Fruit fly (Drosophila melanogaster) whole organism, embryonic: ENCODE measurements around the gene Rab39.

Experiments
- Atf-2 ChIP-seq: fragments of 200-800 bp; sonication (Bioruptor generic); optimal IDR thresholded peaks from 2 replicates; lab custom pipeline; 2016; ENCODE audit warnings: missing biosample characterization, missing genetic modification characterization
- Atf6 ChIP-seq: fragments of 200-800 bp; sonication (Bioruptor generic); IDR thresholded peaks from 2 replicates; pipeline ENCODE4 v1.3.6; 2022; ENCODE audit warnings: missing biosample characterization, missing genetic modification characterization
- C15 ChIP-seq: fragments of 200-800 bp; sonication (Bioruptor generic); IDR thresholded peaks from 3 replicates; pipeline ENCODE4 v1.3.6; 2022; ENCODE audit warnings: missing biosample characterization, missing genetic modification characterization
- CG1024 ChIP-seq: fragments of 200-800 bp; sonication (Bioruptor generic); IDR thresholded peaks from 2 replicates; pipeline ENCODE4 v1.3.6; 2022; ENCODE audit warnings: missing biosample characterization, missing genetic modification characterization
- CG11504 ChIP-seq: fragments of 200-800 bp; sonication (Bioruptor generic); optimal IDR thresholded peaks from 3 replicates; lab custom pipeline; 2019; ENCODE audit warnings: missing biosample characterization, mild to moderate bottlenecking, missing genetic modification characterization, moderate library complexity
- CG13287 ChIP-seq: fragments of 200-800 bp; sonication (Bioruptor generic); IDR thresholded peaks from 2 replicates; pipeline ENCODE4 v1.3.6; 2022; ENCODE audit warnings: missing biosample characterization, missing genetic modification characterization; ENCODE audit not compliant: partially characterized antibody
- CG1529 ChIP-seq: fragments of 200-800 bp; sonication (Bioruptor generic); optimal IDR thresholded peaks from 3 replicates; lab custom pipeline; 2018; ENCODE audit warnings: missing biosample characterization, missing genetic modification characterization
- CG15601 ChIP-seq: fragments of 200-800 bp; sonication (Bioruptor generic); optimal IDR thresholded peaks from 3 replicates; lab custom pipeline; 2019; ENCODE audit warnings: missing biosample characterization, mild to moderate bottlenecking, missing genetic modification characterization, moderate library complexity
- CG1647 ChIP-seq: fragments of 200-800 bp; sonication (Bioruptor generic); optimal IDR thresholded peaks from 3 replicates; lab custom pipeline; 2016; ENCODE audit warnings: missing biosample characterization, missing genetic modification characterization
- CG17912 ChIP-seq: fragments of 200-800 bp; sonication (Bioruptor generic); optimal IDR thresholded peaks from 2 replicates; lab custom pipeline; 2018; ENCODE audit warnings: missing biosample characterization, mild to moderate bottlenecking, missing genetic modification characterization
- CG18764 ChIP-seq: fragments of 200-800 bp; sonication (Bioruptor generic); optimal IDR thresholded peaks from 3 replicates; lab custom pipeline; 2016; ENCODE audit warnings: missing biosample characterization, missing genetic modification characterization
- CG3163 ChIP-seq: fragments of 200-800 bp; sonication (Bioruptor generic); optimal IDR thresholded peaks from 3 replicates; lab custom pipeline; 2016; ENCODE audit warnings: missing biosample characterization, missing genetic modification characterization
- CG3281 ChIP-seq: fragments of 200-800 bp; sonication (Bioruptor generic); optimal IDR thresholded peaks from 3 replicates; lab custom pipeline; 2017; ENCODE audit warnings: missing biosample characterization, mild to moderate bottlenecking, missing genetic modification characterization
- CG33213 ChIP-seq: fragments of 200-800 bp; sonication (Bioruptor generic); optimal IDR thresholded peaks from 3 replicates; lab custom pipeline; 2016; ENCODE audit warnings: missing biosample characterization, missing genetic modification characterization
- CG33557 ChIP-seq: fragments of 200-800 bp; sonication (Bioruptor generic); optimal IDR thresholded peaks from 2 replicates; lab custom pipeline; 2019; ENCODE audit warnings: missing biosample characterization, mild to moderate bottlenecking, missing genetic modification characterization, moderate library complexity
- CG3847 ChIP-seq: fragments of 200-800 bp; sonication (Bioruptor generic); IDR thresholded peaks from 2 replicates; pipeline ENCODE4 v1.3.6; 2022; ENCODE audit warnings: missing biosample characterization, missing genetic modification characterization
- CG42726 ChIP-seq: fragments of 200-800 bp; sonication (Bioruptor generic); IDR thresholded peaks from 2 replicates; pipeline ENCODE4 v1.3.6; 2022; ENCODE audit warnings: missing biosample characterization, missing genetic modification characterization; ENCODE audit not compliant: partially characterized antibody
- CG5245 ChIP-seq: fragments of 200-800 bp; sonication (Bioruptor generic); optimal IDR thresholded peaks from 3 replicates; lab custom pipeline; 2016; ENCODE audit warnings: missing biosample characterization, missing genetic modification characterization
- CG8290 ChIP-seq, 3 experiments: fragments of 200-800 bp; sonication (Bioruptor generic); optimal IDR thresholded peaks; 2 replicates each; lab custom pipeline; 2016 to 2019; ENCODE audit warnings: missing biosample characterization in 3 of 3, missing genetic modification characterization in 3 of 3, mild to moderate bottlenecking in 2 of 3, moderate library complexity in 1 of 3
- CG8359 ChIP-seq: fragments of 200-800 bp; sonication (Bioruptor generic); optimal IDR thresholded peaks from 2 replicates; lab custom pipeline; 2017; ENCODE audit warnings: missing biosample characterization, mild to moderate bottlenecking, missing genetic modification characterization, borderline replicate concordance
- CG8924 ChIP-seq: fragments of 200-800 bp; optimal IDR thresholded peaks from 3 replicates; lab custom pipeline; 2019; ENCODE audit warnings: missing biosample characterization, mild to moderate bottlenecking, missing genetic modification characterization, moderate library complexity
- CG9437 ChIP-seq: fragments of 200-800 bp; sonication (Bioruptor generic); optimal IDR thresholded peaks from 2 replicates; lab custom pipeline; 2018; ENCODE audit warnings: missing biosample characterization, mild to moderate bottlenecking, missing genetic modification characterization
- CG9609 ChIP-seq: fragments of 200-800 bp; sonication (Bioruptor generic); optimal IDR thresholded peaks from 3 replicates; lab custom pipeline; 2016; ENCODE audit warnings: missing biosample characterization, missing genetic modification characterization
- CG9932 ChIP-seq: fragments of 200-800 bp; sonication (Bioruptor generic); IDR thresholded peaks from 2 replicates; pipeline ENCODE4 v1.3.6; 2022; ENCODE audit warnings: missing biosample characterization, missing genetic modification characterization
- CHES-1-like ChIP-seq: fragments of 200-800 bp; sonication (Bioruptor generic); optimal IDR thresholded peaks from 2 replicates; lab custom pipeline; 2016; ENCODE audit warnings: missing biosample characterization, missing genetic modification characterization
- Chrac-16 ChIP-seq: fragments of 200-800 bp; sonication (Bioruptor generic); optimal IDR thresholded peaks from 3 replicates; lab custom pipeline; 2016; ENCODE audit warnings: missing biosample characterization, missing genetic modification characterization
- Dip3 ChIP-seq: fragments of 200-800 bp; sonication (Bioruptor generic); optimal IDR thresholded peaks from 3 replicates; lab custom pipeline; 2016; ENCODE audit warnings: missing biosample characterization, missing genetic modification characterization
- Dll ChIP-seq: fragments of 200-800 bp; sonication (Bioruptor generic); IDR thresholded peaks from 4 replicates; pipeline ENCODE4 v1.3.6; 2022; ENCODE audit warnings: missing biosample characterization, missing genetic modification characterization; ENCODE audit not compliant: partially characterized antibody
- Fer2 ChIP-seq: fragments of 200-800 bp; sonication (Bioruptor generic); optimal IDR thresholded peaks from 2 replicates; lab custom pipeline; 2018; ENCODE audit warnings: missing biosample characterization, mild to moderate bottlenecking, missing genetic modification characterization, moderate library complexity
- HLHmδ ChIP-seq: fragments of 200-800 bp; sonication (Bioruptor generic); optimal IDR thresholded peaks from 2 replicates; lab custom pipeline; 2018; ENCODE audit warnings: missing biosample characterization, mild to moderate bottlenecking, missing genetic modification characterization, moderate library complexity
- Hmx ChIP-seq: fragments of 200-800 bp; sonication (Bioruptor generic); optimal IDR thresholded peaks from 2 replicates; lab custom pipeline; 2016; ENCODE audit warnings: missing biosample characterization, missing genetic modification characterization
- Lim3 ChIP-seq: fragments of 200-800 bp; sonication (Bioruptor generic); IDR thresholded peaks from 2 replicates; pipeline ENCODE4 v1.3.6; 2022; ENCODE audit warnings: missing biosample characterization, missing genetic modification characterization
- Neu2 ChIP-seq: fragments of 200-800 bp; sonication (Bioruptor generic); optimal IDR thresholded peaks from 3 replicates; lab custom pipeline; 2016; ENCODE audit warnings: missing biosample characterization, missing genetic modification characterization, borderline replicate concordance
- Sry-β ChIP-seq: fragments of 200-800 bp; sonication (Bioruptor generic); optimal IDR thresholded peaks from 2 replicates; lab custom pipeline; 2018; ENCODE audit warnings: missing biosample characterization, mild to moderate bottlenecking, missing genetic modification characterization, moderate library complexity
- cato ChIP-seq: fragments of 200-800 bp; sonication (Bioruptor generic); optimal IDR thresholded peaks from 2 replicates; lab custom pipeline; 2016; ENCODE audit warnings: missing biosample characterization, missing genetic modification characterization, borderline replicate concordance
- chm ChIP-seq: fragments of 200-800 bp; sonication (Bioruptor generic); IDR thresholded peaks from 2 replicates; pipeline ENCODE4 v1.3.6; 2022; ENCODE audit warnings: missing biosample characterization, missing genetic modification characterization
- crc ChIP-seq: fragments of 200-800 bp; sonication (Bioruptor generic); optimal IDR thresholded peaks from 2 replicates; lab custom pipeline; 2016; ENCODE audit warnings: missing biosample characterization, missing genetic modification characterization
- crol ChIP-seq: fragments of 200-800 bp; sonication (Bioruptor generic); IDR thresholded peaks from 2 replicates; pipeline ENCODE4 v1.3.6; 2022; ENCODE audit warnings: missing biosample characterization, missing genetic modification characterization
- dmrt11E ChIP-seq: fragments of 200-800 bp; sonication (Bioruptor generic); optimal IDR thresholded peaks from 3 replicates; lab custom pipeline; 2018; ENCODE audit warnings: missing biosample characterization, mild to moderate bottlenecking, missing genetic modification characterization, moderate library complexity
- en ChIP-seq: fragments of 200-800 bp; sonication (Bioruptor generic); optimal IDR thresholded peaks from 2 replicates; lab custom pipeline; 2016; ENCODE audit warnings: missing biosample characterization, missing genetic modification characterization
- ftz-f1 ChIP-seq: fragments of 200-800 bp; sonication (Bioruptor generic); optimal IDR thresholded peaks from 2 replicates; lab custom pipeline; 2016; ENCODE audit warnings: missing biosample characterization, missing genetic modification characterization
- fu2 ChIP-seq: fragments of 200-800 bp; sonication (Bioruptor generic); optimal IDR thresholded peaks from 2 replicates; lab custom pipeline; 2016; ENCODE audit warnings: missing biosample characterization, missing genetic modification characterization
- oc ChIP-seq: fragments of 200-800 bp; sonication (Bioruptor generic); optimal IDR thresholded peaks from 2 replicates; lab custom pipeline; 2018; ENCODE audit warnings: missing biosample characterization, mild to moderate bottlenecking, missing genetic modification characterization, moderate library complexity
- pan ChIP-seq, 4 experiments: fragments of >200 bp in 3 of 4; fragments of 200-800 bp in 1 of 4; sonication (Bioruptor generic) in 1 of 4; optimal IDR thresholded peaks in 3 of 4; IDR thresholded peaks in 1 of 4; 2 replicates each; pipeline versions ENCODE4 v1.3.6 to Lab custom; 2017 to 2022; ENCODE audit warnings: missing biosample characterization in 2 of 4, missing genetic modification characterization in 2 of 4, mixed read lengths in 1 of 4
- rib ChIP-seq: fragments of 200-800 bp; sonication (Bioruptor generic); IDR thresholded peaks from 2 replicates; pipeline ENCODE4 v1.3.6; 2022; ENCODE audit warnings: missing biosample characterization, missing genetic modification characterization
- sisA ChIP-seq: fragments of 200-800 bp; sonication (Bioruptor generic); IDR thresholded peaks from 2 replicates; pipeline ENCODE4 v1.3.6; 2022; ENCODE audit warnings: missing biosample characterization, missing genetic modification characterization
- tgo ChIP-seq: fragments of 200-800 bp; sonication (Bioruptor generic); IDR thresholded peaks from 3 replicates; pipeline ENCODE4 v1.3.6; 2022; ENCODE audit warnings: missing biosample characterization, missing genetic modification characterization
- trem ChIP-seq: fragments of 200-800 bp; optimal IDR thresholded peaks from 3 replicates; lab custom pipeline; 2019; ENCODE audit warnings: missing biosample characterization, mild to moderate bottlenecking, missing genetic modification characterization, moderate library complexity
- wor ChIP-seq: fragments of 200-800 bp; sonication (Bioruptor generic); IDR thresholded peaks from 2 replicates; pipeline ENCODE4 v1.3.6; 2022; ENCODE audit warnings: missing biosample characterization, missing genetic modification characterization

Rab39 gene

dm6 chrX:7700239-7700793 is 34.4 kb upstream of the Rab39 start (continued):
- TF ChIP-seq pan (optimal IDR thresholded peaks at IDR 0.05; lab: Kevin White, UChicago) (no peak), pan (GFP tag; optimal IDR thresholded peaks at IDR 0.05 in 1 of 2, IDR thresholded peaks at IDR 0.05 in 1 of 2) (peak in 1 of 2 experiments; percentile 95), sisA (GFP tag; lab: Robert Waterston, UW) (peak; percentile 97), Atf-2 (GFP tag; lab: Kevin White, UChicago) (peak; percentile 93), oc (tag; lab: Kevin White, UChicago) (peak; percentile 86), CG11504 (tag; lab: Kevin White, UChicago) (peak; percentile 87), CG3847 (GFP tag; lab: Robert Waterston, UW) (peak; percentile 93), CG8924 (peak; percentile 90), chm (peak; percentile 94), crol (GFP tag; lab: Robert Waterston, UW) (peak; percentile 61), CG1024 (GFP tag; lab: Robert Waterston, UW) (peak; percentile 91), CG9609 (GFP tag; lab: Kevin White, UChicago) (peak; percentile 92), CG3163 (peak; percentile 80), CG17912 (GFP tag; lab: Kevin White, UChicago) (peak; percentile 79), C15 (GFP tag; lab: Robert Waterston, UW) (peak; percentile 85; the same call in 2 of the 3 replicates), CG8290 (GFP tag; optimal IDR thresholded peaks at IDR 0.05; lab: Kevin White, UChicago) (peak; percentile 18), CG8290 (tag; optimal IDR thresholded peaks at IDR 0.05; lab: Kevin White, UChicago) (peak in 1 of 2 experiments; percentile 99), Sry-β (GFP tag; lab: Kevin White, UChicago) (peak; percentile 16), CG18764 (GFP tag; lab: Kevin White, UChicago) (peak; percentile 84), Dll (GFP tag; lab: Robert Waterston, UW) (no peak), Neu2 (GFP tag; lab: Kevin White, UChicago) (peak; percentile 44), Lim3 (peak; percentile 83), Atf6 (GFP tag; lab: Robert Waterston, UW) (peak; percentile 92), HLHmδ (GFP tag; lab: Kevin White, UChicago) (no peak), wor (peak; percentile 88), CG9437 (GFP tag; lab: Kevin White, UChicago) (peak; percentile 82), rib (GFP tag; lab: Robert Waterston, UW) (peak; percentile 92), tgo (GFP tag; lab: Robert Waterston, UW) (peak; percentile 93), CG33557 (GFP tag; lab: Kevin White, UChicago) (peak; percentile 31), CG3281 (GFP tag; lab: Kevin White, UChicago) (peak; percentile 88), CHES-1-like (peak; percentile 99), CG42726 (GFP tag; lab: Robert Waterston, UW) (no peak), crc (peak; percentile 78), cato (GFP tag; lab: Kevin White, UChicago) (peak; percentile 74), dmrt11E (peak; percentile 59), CG9932 (GFP tag; lab: Robert Waterston, UW) (peak; percentile 94), en (GFP tag; lab: Kevin White, UChicago) (peak; percentile 61), Chrac-16 (peak; percentile 93), CG1647 (GFP tag; lab: Kevin White, UChicago) (peak; percentile 87), CG5245 (peak; percentile 87), Hmx (GFP tag; lab: Kevin White, UChicago) (peak; percentile 2), fu2 (GFP tag; lab: Kevin White, UChicago) (peak; percentile 83), ftz-f1 (GFP tag; lab: Kevin White, UChicago) (peak; percentile 49), CG13287 (no peak), trem (tag; lab: Kevin White, UChicago) (peak; percentile 34), CG33213 (peak; percentile 70), CG15601 (peak; percentile 74), Fer2 (tag; lab: Kevin White, UChicago) (peak; percentile 87), CG1529 (GFP tag; lab: Kevin White, UChicago) (peak; percentile 73), Dip3 (GFP tag; lab: Kevin White, UChicago) (peak; percentile 96), CG8359 (GFP tag; lab: Kevin White, UChicago) (peak; percentile 39)
